Worm (Caenorhabditis elegans) whole organism, late embryonic: ENCODE data around the gene F08D12.3.

Experiments
- ama-1 ChIP-seq: fragments of 150-350 bp; optimal IDR thresholded peaks from 2 replicates; lab custom pipeline; 2014
- elt-4 ChIP-seq: sonication (generic microtip); optimal IDR thresholded peaks from 2 replicates; lab custom pipeline; 2016; ENCODE audit warnings: missing genetic modification characterization, missing compliant biosample characterization
- rnt-1 ChIP-seq: sonication (generic microtip); optimal IDR thresholded peaks from 2 replicates; lab custom pipeline; 2016; ENCODE audit warnings: missing genetic modification characterization, missing compliant biosample characterization
- unc-86 ChIP-seq: sonication (generic microtip); optimal IDR thresholded peaks from 2 replicates; lab custom pipeline; 2016; ENCODE audit warnings: missing genetic modification characterization, missing compliant biosample characterization

DNA sequence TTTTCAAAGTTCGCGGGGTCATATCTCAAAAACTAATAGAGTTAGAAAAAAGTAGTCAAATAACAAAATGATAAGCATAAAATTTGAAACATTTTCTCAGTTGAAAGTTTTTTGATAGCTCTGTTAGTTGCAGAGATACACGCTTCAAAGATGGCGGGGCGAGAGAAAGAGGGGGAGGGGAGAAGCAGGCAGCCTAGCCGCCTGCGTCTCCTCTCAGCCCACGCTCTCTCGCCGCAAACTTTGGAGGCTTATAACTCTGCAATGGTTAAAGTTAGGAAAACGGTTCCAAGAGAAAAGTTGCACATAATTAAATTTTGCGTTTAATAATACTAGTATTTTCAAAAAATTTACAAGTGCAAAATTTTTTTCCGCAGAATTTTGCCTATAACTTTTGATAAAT, 22.4 kb downstream of the F08D12.3 start:
- TF ChIP-seq ama-1 (lab: Kevin White, UChicago) (no peak), rnt-1 (tag; lab: Kevin White, UChicago) (no peak), unc-86 (tag; lab: Kevin White, UChicago) (no peak), elt-4 (tag; lab: Kevin White, UChicago) (no peak)
